Fruit fly (Drosophila melanogaster) whole organism, embryonic: ENCODE results near the gene CG11912.

ENCODE experiments used
- Awh ChIP-seq: fragments of 200-800 bp; sonication (Bioruptor generic); IDR thresholded peaks from 2 replicates; pipeline ENCODE4, ENCODE4 v1.3.6; 2022; ENCODE audit warnings: missing biosample characterization, missing genetic modification characterization
- Hmx ChIP-seq: fragments of 200-800 bp; sonication (Bioruptor generic); optimal IDR thresholded peaks from 2 replicates; lab custom pipeline; 2016; ENCODE audit warnings: missing biosample characterization, missing genetic modification characterization
- Lhr ChIP-seq: fragments of 200-800 bp; sonication (Bioruptor generic); optimal IDR thresholded peaks from 3 replicates; lab custom pipeline; 2017; ENCODE audit warnings: mild to moderate bottlenecking, missing biosample characterization, missing genetic modification reagents, missing genetic modification characterization
- cad ChIP-seq: fragments of >200 bp; optimal IDR thresholded peaks from 2 replicates; lab custom pipeline; 2017; ENCODE audit warnings: missing biosample characterization, missing genetic modification characterization

DNA sequence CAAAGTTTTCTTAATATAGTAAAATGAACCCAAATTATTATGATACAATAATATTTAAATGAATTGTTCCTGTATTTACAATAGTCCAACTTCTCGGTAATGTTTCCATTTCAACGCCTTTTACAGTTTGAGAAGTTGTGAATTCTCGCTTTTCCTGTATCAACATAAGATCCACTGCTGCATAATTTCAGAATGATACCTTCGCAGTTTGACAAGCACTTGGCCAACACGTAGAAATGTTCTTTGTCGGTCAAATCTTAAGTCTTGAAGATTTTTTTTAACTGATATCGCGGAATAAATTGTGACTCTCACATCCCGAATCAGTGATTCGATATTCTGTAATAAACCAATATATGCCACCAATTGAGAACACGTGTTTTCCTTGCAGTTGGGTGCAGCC lies 28.5 kb upstream of the CG11912 start:
- TF ChIP-seq cad (no peak), Lhr (GFP tag; lab: Kevin White, UChicago) (no peak), Awh (GFP tag; lab: Robert Waterston, UW) (no peak), Hmx (no peak)
